Fruit fly (Drosophila melanogaster): ENCODE measurements around the gene CG42717.

Gene CG42717

DNA sequence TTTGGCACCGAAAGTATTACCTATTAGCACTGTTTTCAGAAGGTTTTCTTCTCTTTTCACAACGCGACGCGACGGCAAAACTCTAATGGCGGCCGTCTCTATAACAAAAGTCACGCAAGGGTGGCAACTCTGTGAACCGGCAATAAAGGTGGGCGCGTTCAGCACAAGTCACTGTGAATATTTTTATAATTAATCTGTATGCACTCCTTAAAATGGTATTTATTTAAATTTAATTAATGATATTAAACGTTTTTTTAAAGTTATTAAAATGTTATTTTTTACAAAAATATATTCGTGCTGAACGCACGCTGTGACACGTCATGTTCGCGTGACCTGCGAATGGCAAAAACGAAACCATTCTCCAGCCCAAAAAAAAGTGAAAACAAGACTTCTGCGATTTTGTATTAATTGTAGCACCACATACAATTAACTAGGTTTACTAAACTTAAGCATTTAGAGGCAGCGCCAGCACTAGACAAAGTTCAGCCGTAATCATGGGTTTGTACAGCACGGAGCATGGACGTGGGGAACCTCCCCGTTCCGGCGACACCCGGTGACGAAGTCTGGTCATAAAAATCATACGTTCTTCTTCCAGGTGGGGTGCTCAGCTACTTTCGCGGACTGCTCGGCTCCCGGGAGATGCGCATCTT is 50.1 kb downstream of the CG42717 start, which contains the start of the genes brm and Arl1 (continued):
- TF ChIP-seq HLH54F (GFP tag; optimal IDR thresholded peaks at IDR 0.05) (peak; percentile 91), CG4282 (GFP tag; optimal IDR thresholded peaks at IDR 0.05) (peak; percentile 51), ttk (GFP tag; IDR thresholded peaks at IDR 0.05) (peak; percentile 99), CG6654 (GFP tag; optimal IDR thresholded peaks at IDR 0.05) (peak; percentile 91), CG11085 (GFP tag; IDR thresholded peaks at IDR 0.05) (peak; percentile 99), jing (GFP tag; optimal IDR thresholded peaks at IDR 0.05) (peak; percentile 92), hth (optimal IDR thresholded peaks at IDR 0.05) (no peak), CG17829 (tag; optimal IDR thresholded peaks at IDR 0.05) (peak; percentile 99), CG7963 (GFP tag; IDR thresholded peaks at IDR 0.05; ENCODE audit: partially characterized antibody) (no peak), CG4854 (GFP tag; optimal IDR thresholded peaks at IDR 0.05) (peak; percentile 90), CG12299 (tag; optimal IDR thresholded peaks at IDR 0.05) (peak; percentile 95), CG7271 (tag; optimal IDR thresholded peaks at IDR 0.05) (peak; percentile 97), nmo (GFP tag; optimal IDR thresholded peaks at IDR 0.05) (peak; percentile 99), CG30020 (tag; optimal IDR thresholded peaks at IDR 0.05) (peak; percentile 89), sob (GFP tag; IDR thresholded peaks at IDR 0.05) (peak; percentile 100), CG32772 (GFP tag; IDR thresholded peaks at IDR 0.05) (peak; percentile 99), tap (tag; optimal IDR thresholded peaks at IDR 0.05) (peak; percentile 96), CG42726 (GFP tag; IDR thresholded peaks at IDR 0.05; ENCODE audit: partially characterized antibody) (0 out of 2 replicates have a peak, but pooled peaks have one; percentile 36), lola (GFP tag; optimal IDR thresholded peaks at IDR 0.05) (peak in 1 of 3 experiments; percentile 97), seq (GFP tag; IDR thresholded peaks at IDR 0.05) (peak; percentile 98), BEAF-32 (GFP tag; optimal IDR thresholded peaks at IDR 0.05) (peak; percentile 64), Atf-2 (GFP tag; optimal IDR thresholded peaks at IDR 0.05) (peak; percentile 73), CG16779 (GFP tag; IDR thresholded peaks at IDR 0.05) (peak; percentile 98), BtbVII (GFP tag; optimal IDR thresholded peaks at IDR 0.05) (peak; percentile 95), twi (tag; optimal IDR thresholded peaks at IDR 0.05) (peak; percentile 97), ato (GFP tag; IDR thresholded peaks at IDR 0.05; ENCODE audit: partially characterized antibody) (no peak), ssp (GFP tag; IDR thresholded peaks at IDR 0.05) (peak; percentile 96), CG9817 (tag; optimal IDR thresholded peaks at IDR 0.05) (peak; percentile 99), MTF-1 (GFP tag; optimal IDR thresholded peaks at IDR 0.05; ENCODE audit: borderline replicate concordance) (peak; percentile 90), Dip3 (GFP tag; optimal IDR thresholded peaks at IDR 0.05) (peak; percentile 90), CG15696 (tag; optimal IDR thresholded peaks at IDR 0.05) (peak; percentile 99), CG6272 (GFP tag; IDR thresholded peaks at IDR 0.05) (peak; percentile 99), sug (tag; optimal IDR thresholded peaks at IDR 0.05) (peak; percentile 98), psq (GFP tag; optimal IDR thresholded peaks at IDR 0.05) (peak; percentile 94), CG16813 (GFP tag; IDR thresholded peaks at IDR 0.05; ENCODE audit: partially characterized antibody) (peak; percentile 39; the same call in 1 of the 3 replicates), salm (tag; optimal IDR thresholded peaks at IDR 0.05) (peak; percentile 92), NFAT (GFP tag; IDR thresholded peaks at IDR 0.05) (peak; percentile 99), Eip74EF (GFP tag; optimal IDR thresholded peaks at IDR 0.05) (peak in 1 of 2 experiments; percentile 94), disco-r (GFP tag; optimal IDR thresholded peaks at IDR 0.05) (peak; percentile 15), Ssrp (tag; optimal IDR thresholded peaks at IDR 0.05) (peak; percentile 98), CG12744 (GFP tag; optimal IDR thresholded peaks at IDR 0.05) (peak; percentile 57), CG7839 (tag; optimal IDR thresholded peaks at IDR 0.05) (peak; percentile 99), CG1792 (GFP tag; optimal IDR thresholded peaks at IDR 0.05) (peak; percentile 72), Lhr (GFP tag; optimal IDR thresholded peaks at IDR 0.05) (peak; percentile 93), CG18764 (GFP tag; optimal IDR thresholded peaks at IDR 0.05) (peak; percentile 96), CG11696 (GFP tag; IDR thresholded peaks at IDR 0.05) (peak; percentile 94), CG10462 (GFP tag; optimal IDR thresholded peaks at IDR 0.05) (peak; percentile 89), CG8281 (tag; optimal IDR thresholded peaks at IDR 0.05) (peak; percentile 91), CG1529 (GFP tag; optimal IDR thresholded peaks at IDR 0.05) (peak; percentile 93)

Data from whole organism, embryonic.